Fruit fly (Drosophila melanogaster) whole organism, adult: ENCODE measurements around the gene CG6026.

Experiments used
- CG11617 ChIP-seq: fragments of 200-800 bp; sonication (Bioruptor generic); optimal IDR thresholded peaks from 2 replicates; lab custom pipeline; 2017; ENCODE audit warnings: mild to moderate bottlenecking, missing biosample characterization, missing genetic modification reagents, missing genetic modification characterization
- CG12768 ChIP-seq: fragments of 200-800 bp; sonication (Bioruptor generic); optimal IDR thresholded peaks from 2 replicates; lab custom pipeline; 2017; ENCODE audit warnings: missing biosample characterization, missing genetic modification characterization, mild to moderate bottlenecking, moderate library complexity, missing genetic modification reagents
- CG14711 ChIP-seq: fragments of 200-800 bp; sonication (Bioruptor generic); optimal IDR thresholded peaks from 2 replicates; lab custom pipeline; 2018; ENCODE audit warnings: missing biosample characterization, mild to moderate bottlenecking, missing genetic modification characterization, moderate library complexity
- CG7101 ChIP-seq: fragments of 200-800 bp; sonication (Bioruptor generic); optimal IDR thresholded peaks from 2 replicates; lab custom pipeline; 2018; ENCODE audit warnings: missing biosample characterization, mild to moderate bottlenecking, missing genetic modification characterization, moderate library complexity
- Clk ChIP-seq: fragments of 200-800 bp; sonication (Bioruptor generic); optimal IDR thresholded peaks from 2 replicates; lab custom pipeline; 2017; ENCODE audit warnings: missing biosample characterization, missing genetic modification characterization
- Crg-1 ChIP-seq: fragments of 200-800 bp; sonication (Bioruptor generic); optimal IDR thresholded peaks from 2 replicates; lab custom pipeline; 2016; ENCODE audit warnings: missing biosample characterization, missing genetic modification characterization
- Mnt ChIP-seq: fragments of 200-800 bp; sonication (Bioruptor generic); optimal IDR thresholded peaks from 2 replicates; lab custom pipeline; 2016; ENCODE audit warnings: missing biosample characterization, mild to moderate bottlenecking, missing genetic modification characterization
- bab1 ChIP-seq: fragments of 200-800 bp; sonication (Bioruptor generic); optimal IDR thresholded peaks from 3 replicates; lab custom pipeline; 2019; ENCODE audit warnings: missing biosample characterization, mild to moderate bottlenecking, missing genetic modification characterization, moderate library complexity
- kay ChIP-seq: fragments of 200-800 bp; sonication (Bioruptor generic); peaks from one replicate; lab custom pipeline; 2016; ENCODE audit warnings: missing biosample characterization, missing genetic modification characterization, borderline replicate concordance
- toe ChIP-seq: fragments of 200-800 bp; sonication (Bioruptor generic); optimal IDR thresholded peaks from 2 replicates; lab custom pipeline; 2016; ENCODE audit warnings: missing biosample characterization, missing genetic modification characterization

- TF ChIP-seq CG7101 (tag; lab: Kevin White, UChicago) (no peak), kay (GFP tag; lab: Kevin White, UChicago) (no peak), toe (GFP tag; lab: Kevin White, UChicago) (no peak), Crg-1 (GFP tag; lab: Kevin White, UChicago) (no peak), CG12768 (no peak), Mnt (GFP tag; lab: Kevin White, UChicago) (no peak), bab1 (GFP tag; lab: Kevin White, UChicago) (no peak), Clk (GFP tag; lab: Kevin White, UChicago) (no peak), CG11617 (GFP tag; lab: Kevin White, UChicago) (no peak), CG14711 (tag; lab: Kevin White, UChicago) (no peak)
These were observed 23.5 kb downstream of the CG6026 start for dm6 chr3R:19056884-19057283.
